Fruit fly (Drosophila melanogaster) whole organism, pupa: Measurements from ENCODE around the gene CG5892.

Experiments
- Pif1A ChIP-seq: fragments of 200-800 bp; sonication (Bioruptor generic); optimal IDR thresholded peaks from 3 replicates; lab custom pipeline; 2016; ENCODE audit warnings: missing biosample characterization, missing genetic modification characterization
- gl ChIP-seq: fragments of 200-800 bp; sonication (Bioruptor generic); optimal IDR thresholded peaks from 2 replicates; lab custom pipeline; 2018; ENCODE audit warnings: missing biosample characterization, mild to moderate bottlenecking, missing genetic modification characterization

DNA sequence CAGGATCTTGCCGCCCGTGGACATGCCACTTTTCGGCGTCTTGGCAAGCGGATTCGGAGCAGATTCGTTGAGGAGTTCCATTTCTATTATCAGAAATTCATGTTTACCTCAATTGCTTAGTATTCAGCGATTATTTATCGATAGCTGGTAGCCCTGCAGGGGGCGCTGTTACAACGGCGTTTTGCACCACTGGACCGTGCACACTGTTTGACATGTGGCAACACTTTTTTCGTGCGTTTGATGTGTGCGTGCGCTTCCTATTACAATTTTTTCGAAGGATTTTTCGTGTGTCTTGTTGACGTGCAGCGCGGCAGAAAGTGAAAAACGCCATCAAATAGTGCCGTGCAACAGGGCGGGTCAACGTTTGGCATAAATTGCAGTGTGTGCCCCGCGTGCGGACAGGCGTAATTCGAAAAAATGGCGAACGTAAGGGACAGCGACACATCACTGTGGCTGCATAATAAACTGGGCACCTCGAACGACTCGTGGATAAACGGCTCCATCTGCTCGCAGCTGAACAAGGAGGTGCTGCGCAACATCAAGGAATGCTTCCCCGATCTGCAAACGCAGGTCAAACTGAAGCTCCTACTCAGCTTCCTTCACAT is 18.9 kb upstream of the CG5892 start, which contains the start of the genes CG3337 and Nelf-A:
- no peak for TF ChIP-seq Pif1A
- TF ChIP-seq gl: no peak
